Worm (Caenorhabditis elegans) whole organism, early embryonic: ENCODE results near the gene his-1.

Experiments
- aly-1 ChIP-seq: sonication (generic microtip); optimal IDR thresholded peaks from 2 replicates; lab custom pipeline; 2016; ENCODE audit warnings: missing genetic modification characterization, missing compliant biosample characterization
- ama-1 ChIP-seq: fragments of 150-350 bp; optimal IDR thresholded peaks from 2 replicates; lab custom pipeline; 2014
- tbx-11 ChIP-seq: fragments of 200-800 bp; sonication (Bioruptor generic); IDR thresholded peaks from 2 replicates; pipeline ENCODE4 v1.3.6; 2022; ENCODE audit warnings: missing genetic modification characterization, missing compliant biosample characterization
- tbx-37 ChIP-seq: fragments of 200-800 bp; sonication (Bioruptor generic); conservative IDR thresholded peaks from 2 replicates; pipeline ENCODE4 v1.3.6; 2022; ENCODE audit warnings: missing genetic modification reagents, missing genetic modification characterization, missing compliant biosample characterization

ce11 chrV:16053373-16053772 lies 11.1 kb downstream of the his-1 start, which contains the start of gene F14H3.3:
- TF ChIP-seq tbx-37 (GFP tag; lab: Robert Waterston, UW) (no peak), aly-1 (tag; lab: Kevin White, UChicago) (no peak), tbx-11 (no peak), ama-1 (no peak)
